Worm (Caenorhabditis elegans) whole organism, mixed stage, embryonic: Measurements from ENCODE around the gene flp-21.

ENCODE experiments used
- elt-3 ChIP-seq: fragments of 150-350 bp; optimal IDR thresholded peaks from 2 replicates; lab custom pipeline; 2014; ENCODE audit warnings: missing biosample characterization, missing genetic modification characterization
- lsy-2 ChIP-seq: fragments of 150-350 bp; optimal IDR thresholded peaks from 2 replicates; lab custom pipeline; 2014; ENCODE audit warnings: missing biosample characterization, missing genetic modification characterization
- mab-5 ChIP-seq: fragments of 150-350 bp; optimal IDR thresholded peaks from 2 replicates; lab custom pipeline; 2014; ENCODE audit warnings: missing biosample characterization, missing genetic modification characterization
- nhr-12 ChIP-seq: fragments of 150-350 bp; optimal IDR thresholded peaks from 2 replicates; lab custom pipeline; 2014; ENCODE audit warnings: missing biosample characterization, missing genetic modification characterization
- nhr-28 ChIP-seq: fragments of 150-350 bp; optimal IDR thresholded peaks from 2 replicates; lab custom pipeline; 2014; ENCODE audit warnings: missing biosample characterization, missing genetic modification characterization
- pha-4 ChIP-seq: fragments of 150-350 bp; optimal IDR thresholded peaks from 2 replicates; lab custom pipeline; 2018; ENCODE audit warnings: missing biosample characterization, missing genetic modification reagents, missing genetic modification characterization
- snpc-4 ChIP-seq: fragments of 150-350 bp; optimal IDR thresholded peaks from 2 replicates; lab custom pipeline; 2014; ENCODE audit warnings: missing biosample characterization, missing genetic modification characterization
- zip-8 ChIP-seq: fragments of 150-350 bp; optimal IDR thresholded peaks from 2 replicates; lab custom pipeline; 2014; ENCODE audit warnings: missing biosample characterization, missing genetic modification characterization
- ztf-11 ChIP-seq: fragments of 150-350 bp; optimal IDR thresholded peaks from 2 replicates; lab custom pipeline; 2014; ENCODE audit warnings: missing biosample characterization, missing genetic modification characterization

- TF ChIP-seq zip-8 (tag; lab: Kevin White, UChicago) (no peak), pha-4 (no peak), nhr-28 (tag; lab: Kevin White, UChicago) (no peak), lsy-2 (tag; lab: Kevin White, UChicago) (no peak), mab-5 (no peak), elt-3 (tag; lab: Kevin White, UChicago) (no peak), nhr-12 (tag; lab: Kevin White, UChicago) (no peak), snpc-4 (tag; lab: Kevin White, UChicago) (no peak), ztf-11 (tag; lab: Kevin White, UChicago) (no peak)
These were observed 23.3 kb downstream of the flp-21 start for ce11 chrV:7816486-7816885.
